Worm (Caenorhabditis elegans) whole organism, L2 larva: ENCODE data around the gene Y94H6A.7.

ENCODE experiments used
- blmp-1 ChIP-seq: sonication (generic microtip); optimal IDR thresholded peaks from 2 replicates; lab custom pipeline; 2017; ENCODE audit warnings: missing genetic modification characterization, mild to moderate bottlenecking, missing compliant biosample characterization, antibody characterized with exemption, moderate library complexity; ENCODE audit not compliant: insufficient read depth
- elt-1 ChIP-seq: fragments of 150-350 bp; optimal IDR thresholded peaks from 2 replicates; lab custom pipeline; 2014; ENCODE audit warnings: missing biosample characterization, missing genetic modification characterization
- elt-3 ChIP-seq: sonication (generic microtip); optimal IDR thresholded peaks from 2 replicates; lab custom pipeline; 2017; ENCODE audit warnings: missing biosample characterization, missing genetic modification characterization
- lin-39 ChIP-seq: fragments of 150-350 bp; optimal IDR thresholded peaks from 2 replicates; lab custom pipeline; 2014; ENCODE audit warnings: missing biosample characterization, missing genetic modification reagents, missing genetic modification characterization
- mab-5 ChIP-seq: fragments of 150-350 bp; optimal IDR thresholded peaks from 2 replicates; lab custom pipeline; 2014; ENCODE audit warnings: missing biosample characterization, missing genetic modification characterization
- nhr-23 ChIP-seq: fragments of 150-350 bp; optimal IDR thresholded peaks from 2 replicates; lab custom pipeline; 2014; ENCODE audit warnings: missing biosample characterization, missing genetic modification reagents, missing genetic modification characterization
- nhr-77 ChIP-seq: fragments of 150-350 bp; optimal IDR thresholded peaks from 2 replicates; lab custom pipeline; 2014; ENCODE audit warnings: missing biosample characterization, missing genetic modification characterization
- unc-62 ChIP-seq: fragments of 150-350 bp; optimal IDR thresholded peaks from 2 replicates; lab custom pipeline; 2014; ENCODE audit warnings: missing biosample characterization, missing genetic modification reagents, missing genetic modification characterization
- zag-1 ChIP-seq: fragments of 150-350 bp; optimal IDR thresholded peaks from 2 replicates; lab custom pipeline; 2014; ENCODE audit warnings: missing biosample characterization, missing genetic modification characterization

DNA sequence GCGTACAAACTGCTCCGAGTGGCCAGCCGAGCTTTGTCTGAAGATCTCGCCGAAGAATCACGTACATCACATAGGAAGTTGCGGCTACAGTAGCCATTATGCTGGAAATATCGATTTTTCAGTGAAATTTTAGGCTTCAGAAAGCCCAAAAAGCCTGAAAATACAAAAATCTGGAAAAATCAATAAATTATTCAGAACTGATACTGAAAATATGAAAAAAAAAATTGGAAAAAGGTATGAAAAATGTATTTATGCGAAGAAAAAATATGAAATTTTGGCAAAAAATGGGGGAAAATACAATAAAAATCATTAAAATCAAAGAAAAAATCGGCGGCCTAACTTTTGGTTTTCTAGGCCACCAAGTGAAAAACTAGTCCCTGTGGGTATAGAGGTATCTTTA lies 3.4 kb downstream of the Y94H6A.7 start, which contains the start of gene Y94H6A.12:
- TF ChIP-seq blmp-1 (tag; lab: Kevin White, UChicago) (no peak), elt-3 (tag; lab: Kevin White, UChicago) (no peak), elt-1 (tag; lab: Kevin White, UChicago) (no peak), lin-39 (no peak), mab-5 (tag; lab: Kevin White, UChicago) (no peak), unc-62 (GFP tag; lab: Kevin White, UChicago) (no peak), nhr-77 (tag; lab: Kevin White, UChicago) (no peak), nhr-23 (tag; lab: Kevin White, UChicago) (no peak), zag-1 (tag; lab: Kevin White, UChicago) (no peak)
